Worm (Caenorhabditis elegans): ENCODE results near the gene F32D8.2.

DNA sequence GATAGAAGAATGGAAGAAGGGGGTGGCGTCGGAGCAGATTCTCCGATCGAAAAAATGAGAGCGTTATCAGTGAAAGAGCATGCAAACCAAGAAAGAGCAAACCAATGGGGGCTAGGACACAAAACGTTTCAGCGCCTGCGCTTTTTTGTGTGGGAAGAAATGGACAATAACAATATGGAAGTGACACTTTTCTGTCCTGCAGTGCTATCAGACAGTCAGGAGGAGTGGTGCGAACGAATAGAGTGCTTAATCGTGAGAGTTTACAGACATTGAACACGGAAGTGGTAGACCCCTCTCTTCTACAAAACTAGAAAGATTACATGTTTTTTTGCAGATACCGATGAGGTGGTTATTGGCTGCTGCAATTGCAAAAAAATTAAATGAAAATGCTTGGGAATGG, 28.2 kb upstream of the F32D8.2 start:
- TF ChIP-seq hlh-6 (tag; optimal IDR thresholded peaks at IDR 0.05) (no peak), T23F11.4 (GFP tag; optimal IDR thresholded peaks at IDR 0.05) (no peak), lin-11 (tag; optimal IDR thresholded peaks at IDR 0.05) (no peak), pros-1 (tag; optimal IDR thresholded peaks at IDR 0.05) (no peak), unc-42 (tag; optimal IDR thresholded peaks at IDR 0.05) (no peak)
